Worm (Caenorhabditis elegans): ENCODE results near the gene str-32.

The str-32 gene

ce11 chrV:4841179-4841578 lies 40.1 kb downstream of the str-32 start, which contains the start of gene cwp-1:
cwp-1 (minus strand) TSS chrV:4841279.
- TF ChIP-seq ceh-48 (tag; optimal IDR thresholded peaks at IDR 0.05) (no peak), K02D7.2 (tag; optimal IDR thresholded peaks at IDR 0.05) (no peak), ref-2 (tag; optimal IDR thresholded peaks at IDR 0.05) (no peak), ceh-19 (GFP tag; optimal IDR thresholded peaks at IDR 0.05) (no peak), pha-2 (tag; optimal IDR thresholded peaks at IDR 0.05) (no peak), rnt-1 (tag; optimal IDR thresholded peaks at IDR 0.05) (no peak), ttx-3 (tag; optimal IDR thresholded peaks at IDR 0.05) (no peak)

- TF ChIP-seq pat-9 (tag; optimal IDR thresholded peaks at IDR 0.05) (no peak), pax-1 (tag; optimal IDR thresholded peaks at IDR 0.05) (no peak), fkh-6 (tag; optimal IDR thresholded peaks at IDR 0.05) (no peak), sox-2 (GFP tag; IDR thresholded peaks at IDR 0.05) (no peak), F13H6.1 (tag; optimal IDR thresholded peaks at IDR 0.05) (no peak), ref-2 (tag; optimal IDR thresholded peaks at IDR 0.05) (no peak), T23F11.4 (GFP tag; optimal IDR thresholded peaks at IDR 0.05) (no peak), hlh-8 (tag; optimal IDR thresholded peaks at IDR 0.05) (no peak), ceh-31 (tag; optimal IDR thresholded peaks at IDR 0.05) (no peak), ceh-14 (tag; optimal IDR thresholded peaks at IDR 0.05) (no peak), ceh-2 (tag; optimal IDR thresholded peaks at IDR 0.05) (no peak), odd-2 (tag; optimal IDR thresholded peaks at IDR 0.05) (no peak), hlh-30 (tag; optimal IDR thresholded peaks at IDR 0.05; ENCODE audit: insufficient read depth) (no peak), C38D4.7 (GFP tag; optimal IDR thresholded peaks at IDR 0.05) (no peak), elt-4 (tag; optimal IDR thresholded peaks at IDR 0.05) (no peak), syd-9 (tag; optimal IDR thresholded peaks at IDR 0.05) (no peak), unc-55 (GFP tag; optimal IDR thresholded peaks at IDR 0.05) (no peak)
These were observed 41.4 kb downstream of the str-32 start, which contains the start of gene nas-9 for ce11 chrV:4839913-4840312. nas-9 (minus strand) TSS chrV:4840013.

ce11 chrV:4834277-4834676 lies 47.0 kb downstream of the str-32 start, which contains the start of gene C37H5.14:
C37H5.14 (minus strand) TSS chrV:4834377.
- TF ChIP-seq pros-1 (tag; optimal IDR thresholded peaks at IDR 0.05): no peak
- TF ChIP-seq K02D7.2 (tag; optimal IDR thresholded peaks at IDR 0.05): no peak
- no peak for TF ChIP-seq ets-4 (tag; optimal IDR thresholded peaks at IDR 0.05)
- TF ChIP-seq pha-4 (tag; optimal IDR thresholded peaks at IDR 0.05): no peak
- no peak for TF ChIP-seq ceh-9 (tag; optimal IDR thresholded peaks at IDR 0.05)
- no peak for TF ChIP-seq ceh-48 (tag; optimal IDR thresholded peaks at IDR 0.05)
- TF ChIP-seq C38D4.7 (GFP tag; optimal IDR thresholded peaks at IDR 0.05): no peak
- TF ChIP-seq ceh-34 (tag; optimal IDR thresholded peaks at IDR 0.05): no peak
- TF ChIP-seq hlh-13 (GFP tag; optimal IDR thresholded peaks at IDR 0.05): no peak
- no peak for TF ChIP-seq pat-9 (tag; optimal IDR thresholded peaks at IDR 0.05)
- no peak for TF ChIP-seq ceh-19 (GFP tag; optimal IDR thresholded peaks at IDR 0.05)
- TF ChIP-seq lin-11 (tag; optimal IDR thresholded peaks at IDR 0.05): no peak
- no peak for TF ChIP-seq ceh-24 (tag; optimal IDR thresholded peaks at IDR 0.05)
- no peak for TF ChIP-seq unc-55 (GFP tag; optimal IDR thresholded peaks at IDR 0.05)
